Fruit fly (Drosophila melanogaster) whole organism, embryonic: Measurements from ENCODE around the gene CG15894.

Source experiments
- Atf6 ChIP-seq: fragments of 200-800 bp; sonication (Bioruptor generic); IDR thresholded peaks from 2 replicates; pipeline ENCODE4 v1.3.6; 2022; ENCODE audit warnings: missing biosample characterization, missing genetic modification characterization
- Awh ChIP-seq: fragments of 200-800 bp; sonication (Bioruptor generic); IDR thresholded peaks from 2 replicates; pipeline ENCODE4, ENCODE4 v1.3.6; 2022; ENCODE audit warnings: missing biosample characterization, missing genetic modification characterization
- B-H2 ChIP-seq: fragments of 200-800 bp; sonication (Bioruptor generic); optimal IDR thresholded peaks from 2 replicates; lab custom pipeline; 2018; ENCODE audit warnings: missing biosample characterization, mild to moderate bottlenecking, missing genetic modification characterization
- Bgb ChIP-seq: fragments of 200-800 bp; sonication (Bioruptor generic); IDR thresholded peaks from 2 replicates; pipeline ENCODE4 v1.3.6; 2022; ENCODE audit warnings: missing biosample characterization, missing genetic modification characterization; ENCODE audit not compliant: partially characterized antibody
- CG10209 ChIP-seq: fragments of 200-800 bp; sonication (Bioruptor generic); optimal IDR thresholded peaks from 3 replicates; lab custom pipeline; 2017; ENCODE audit warnings: missing biosample characterization, mild to moderate bottlenecking, missing genetic modification characterization, missing genetic modification reagents
- CG10431 ChIP-seq: fragments of 200-800 bp; sonication (Bioruptor generic); optimal IDR thresholded peaks from 3 replicates; lab custom pipeline; 2018; ENCODE audit warnings: missing biosample characterization, mild to moderate bottlenecking, missing genetic modification characterization
- CG11695 ChIP-seq: fragments of 200-800 bp; sonication (Bioruptor generic); IDR thresholded peaks from 3 replicates; pipeline ENCODE4 v1.3.6; 2022; ENCODE audit warnings: missing biosample characterization, missing genetic modification characterization
- CG12104 ChIP-seq: fragments of 200-800 bp; sonication (Bioruptor generic); optimal IDR thresholded peaks from 3 replicates; lab custom pipeline; 2016; ENCODE audit warnings: missing biosample characterization, missing genetic modification characterization
- CG14667 ChIP-seq: fragments of 200-800 bp; sonication (Bioruptor generic); IDR thresholded peaks from 2 replicates; pipeline ENCODE4 v1.3.6; 2022; ENCODE audit warnings: missing biosample characterization, missing genetic modification characterization
- CG15514 ChIP-seq: fragments of 200-800 bp; sonication (Bioruptor generic); optimal IDR thresholded peaks from 3 replicates; lab custom pipeline; 2017; ENCODE audit warnings: missing biosample characterization, missing genetic modification characterization, mild to moderate bottlenecking, moderate library complexity, missing genetic modification reagents
- CG16863 ChIP-seq: fragments of 200-800 bp; sonication (Bioruptor generic); optimal IDR thresholded peaks from 3 replicates; lab custom pipeline; 2016; ENCODE audit warnings: missing biosample characterization, missing genetic modification characterization
- CG17361 ChIP-seq: fragments of 200-800 bp; sonication (Bioruptor generic); IDR thresholded peaks from 3 replicates; pipeline ENCODE4 v1.3.6; 2022; ENCODE audit warnings: missing biosample characterization, missing genetic modification characterization
- CG31441 ChIP-seq: fragments of 200-800 bp; sonication (Bioruptor generic); IDR thresholded peaks from 2 replicates; pipeline ENCODE4 v1.3.6; 2022; ENCODE audit warnings: missing biosample characterization, missing genetic modification characterization
- CG34376 ChIP-seq: fragments of 200-800 bp; sonication (Bioruptor generic); optimal IDR thresholded peaks from 2 replicates; lab custom pipeline; 2018; ENCODE audit warnings: missing biosample characterization, mild to moderate bottlenecking, missing genetic modification characterization
- CG3838 ChIP-seq: fragments of 200-800 bp; sonication (Bioruptor generic); optimal IDR thresholded peaks from 3 replicates; lab custom pipeline; 2016; ENCODE audit warnings: missing biosample characterization, missing genetic modification characterization
- CG42726 ChIP-seq: fragments of 200-800 bp; sonication (Bioruptor generic); IDR thresholded peaks from 2 replicates; pipeline ENCODE4 v1.3.6; 2022; ENCODE audit warnings: missing biosample characterization, missing genetic modification characterization; ENCODE audit not compliant: partially characterized antibody
- CG43689 ChIP-seq: fragments of 200-800 bp; sonication (Bioruptor generic); IDR thresholded peaks from 2 replicates; pipeline ENCODE4 v1.3.6; 2022; ENCODE audit warnings: missing biosample characterization, missing genetic modification characterization
- CG4404 ChIP-seq: fragments of 200-800 bp; sonication (Bioruptor generic); IDR thresholded peaks from 2 replicates; pipeline ENCODE4 v1.3.6; 2022; ENCODE audit warnings: missing biosample characterization, missing genetic modification characterization
- CG4617 ChIP-seq: fragments of 200-800 bp; sonication (Bioruptor generic); optimal IDR thresholded peaks from 3 replicates; lab custom pipeline; 2016; ENCODE audit warnings: missing biosample characterization, missing genetic modification characterization, borderline replicate concordance
- CG4730 ChIP-seq: fragments of 200-800 bp; sonication (Bioruptor generic); IDR thresholded peaks from 2 replicates; pipeline ENCODE4 v1.3.6; 2022; ENCODE audit warnings: missing biosample characterization, missing genetic modification characterization
- CG5245 ChIP-seq: fragments of 200-800 bp; sonication (Bioruptor generic); optimal IDR thresholded peaks from 3 replicates; lab custom pipeline; 2016; ENCODE audit warnings: missing biosample characterization, missing genetic modification characterization
- CG5953 ChIP-seq: fragments of 200-800 bp; sonication (Bioruptor generic); IDR thresholded peaks from 2 replicates; pipeline ENCODE4 v1.3.6; 2022; ENCODE audit warnings: missing biosample characterization, missing genetic modification characterization
- CG8944 ChIP-seq: fragments of 200-800 bp; sonication (Bioruptor generic); optimal IDR thresholded peaks from 3 replicates; lab custom pipeline; 2016; ENCODE audit warnings: missing biosample characterization, missing genetic modification characterization
- CG9437 ChIP-seq: fragments of 200-800 bp; sonication (Bioruptor generic); optimal IDR thresholded peaks from 2 replicates; lab custom pipeline; 2018; ENCODE audit warnings: missing biosample characterization, mild to moderate bottlenecking, missing genetic modification characterization
- Deaf1 ChIP-seq: fragments of 200-800 bp; optimal IDR thresholded peaks from 3 replicates; lab custom pipeline; 2019; ENCODE audit warnings: missing biosample characterization, mild to moderate bottlenecking, missing genetic modification characterization, moderate library complexity
- Dek ChIP-seq: fragments of 200-800 bp; sonication (Bioruptor generic); optimal IDR thresholded peaks from 3 replicates; lab custom pipeline; 2019; ENCODE audit warnings: missing biosample characterization, mild to moderate bottlenecking, missing genetic modification characterization, moderate library complexity
- Fer3 ChIP-seq: fragments of 200-800 bp; sonication (Bioruptor generic); optimal IDR thresholded peaks from 2 replicates; lab custom pipeline; 2018; ENCODE audit warnings: missing biosample characterization, mild to moderate bottlenecking, missing genetic modification characterization, moderate library complexity
- GATAe ChIP-seq: fragments of 200-800 bp; sonication (Bioruptor generic); conservative IDR thresholded peaks from 2 replicates; pipeline ENCODE4 v1.3.6; 2022; ENCODE audit warnings: missing biosample characterization, missing genetic modification characterization
- HHEX ChIP-seq: fragments of 200-800 bp; sonication (Bioruptor generic); optimal IDR thresholded peaks from 3 replicates; lab custom pipeline; 2017; ENCODE audit warnings: missing biosample characterization, mild to moderate bottlenecking, missing genetic modification characterization, missing genetic modification reagents
- HLHmδ ChIP-seq: fragments of 200-800 bp; sonication (Bioruptor generic); optimal IDR thresholded peaks from 2 replicates; lab custom pipeline; 2018; ENCODE audit warnings: missing biosample characterization, mild to moderate bottlenecking, missing genetic modification characterization, moderate library complexity
- Hr51 ChIP-seq, 2 experiments: fragments of 200-800 bp; sonication (Bioruptor generic); optimal IDR thresholded peaks; 2 replicates in 1 of 2; 3 replicates in 1 of 2; lab custom pipeline; 2016 to 2018; ENCODE audit warnings: missing biosample characterization in 2 of 2, missing genetic modification characterization in 2 of 2, mild to moderate bottlenecking in 1 of 2, moderate library complexity in 1 of 2
- Jarid2 ChIP-seq: fragments of 200-800 bp; sonication (Bioruptor generic); optimal IDR thresholded peaks from 3 replicates; lab custom pipeline; 2017; ENCODE audit warnings: mild to moderate bottlenecking, missing biosample characterization, missing genetic modification reagents, missing genetic modification characterization
- MESR4 ChIP-seq: fragments of 200-800 bp; sonication (Bioruptor generic); optimal IDR thresholded peaks from 2 replicates; lab custom pipeline; 2018; ENCODE audit warnings: missing biosample characterization, mild to moderate bottlenecking, missing genetic modification characterization, moderate library complexity
- MTF-1 ChIP-seq: fragments of 200-800 bp; sonication (Bioruptor generic); optimal IDR thresholded peaks from 2 replicates; lab custom pipeline; 2018; ENCODE audit warnings: missing biosample characterization, mild to moderate bottlenecking, missing genetic modification characterization, borderline replicate concordance
- Meics ChIP-seq: fragments of 200-800 bp; sonication (Bioruptor generic); optimal IDR thresholded peaks from 2 replicates; lab custom pipeline; 2017; ENCODE audit warnings: missing biosample characterization, mild to moderate bottlenecking, missing genetic modification characterization
- Nf-YB ChIP-seq: fragments of 200-800 bp; sonication (Bioruptor generic); optimal IDR thresholded peaks from 3 replicates; lab custom pipeline; 2019; ENCODE audit warnings: missing biosample characterization, mild to moderate bottlenecking, missing genetic modification characterization, moderate library complexity
- Nf-YC ChIP-seq: fragments of 200-800 bp; optimal IDR thresholded peaks from 3 replicates; lab custom pipeline; 2019; ENCODE audit warnings: missing biosample characterization, mild to moderate bottlenecking, missing genetic modification characterization, moderate library complexity
- Optix ChIP-seq: fragments of 200-800 bp; sonication (Bioruptor generic); IDR thresholded peaks from 3 replicates; pipeline ENCODE4 v1.3.6; 2022; ENCODE audit warnings: missing biosample characterization, missing genetic modification characterization
- PHDP ChIP-seq: fragments of 200-800 bp; sonication (Bioruptor generic); optimal IDR thresholded peaks from 3 replicates; lab custom pipeline; 2018; ENCODE audit warnings: missing biosample characterization, mild to moderate bottlenecking, missing genetic modification characterization, moderate library complexity
- Poxn ChIP-seq: fragments of 200-800 bp; sonication (Bioruptor generic); IDR thresholded peaks from 2 replicates; pipeline ENCODE4 v1.3.6; 2022; ENCODE audit warnings: missing biosample characterization, missing genetic modification characterization
- Stat92E ChIP-seq, 3 experiments: fragments of >200 bp in 2 of 3; fragments of 200-800 bp in 1 of 3; sonication (Bioruptor generic) in 1 of 3; optimal IDR thresholded peaks; 2 replicates each; lab custom pipeline; 2017 to 2019; ENCODE audit warnings: missing biosample characterization in 3 of 3, missing genetic modification characterization in 3 of 3, mild to moderate bottlenecking in 1 of 3, moderate library complexity in 1 of 3
- cad ChIP-seq: fragments of >200 bp; optimal IDR thresholded peaks from 2 replicates; lab custom pipeline; 2017; ENCODE audit warnings: missing biosample characterization, missing genetic modification characterization
- crp ChIP-seq, 2 experiments: fragments of 200-800 bp; sonication (Bioruptor generic); optimal IDR thresholded peaks; 2 replicates in 1 of 2; 3 replicates in 1 of 2; lab custom pipeline; 2017; ENCODE audit warnings: missing biosample characterization in 2 of 2, missing genetic modification characterization in 2 of 2, mild to moderate bottlenecking in 1 of 2, moderate library complexity in 1 of 2
- inv ChIP-seq: fragments of 200-800 bp; sonication (Bioruptor generic); IDR thresholded peaks from 2 replicates; pipeline ENCODE4 v1.3.6; 2022; ENCODE audit warnings: missing biosample characterization, missing genetic modification characterization; ENCODE audit not compliant: partially characterized antibody
- lbe ChIP-seq: fragments of 200-800 bp; sonication (Bioruptor generic); optimal IDR thresholded peaks from 2 replicates; lab custom pipeline; 2016; ENCODE audit warnings: missing biosample characterization, mild to moderate bottlenecking, missing genetic modification characterization
- lilli ChIP-seq: fragments of 200-800 bp; sonication (Bioruptor generic); optimal IDR thresholded peaks from 3 replicates; lab custom pipeline; 2016; ENCODE audit warnings: missing biosample characterization, missing genetic modification characterization
- stwl ChIP-seq: fragments of 200-800 bp; sonication (Bioruptor generic); optimal IDR thresholded peaks from 3 replicates; lab custom pipeline; 2018; ENCODE audit warnings: missing biosample characterization, mild to moderate bottlenecking, missing genetic modification characterization, moderate library complexity
- sug ChIP-seq: fragments of 200-800 bp; optimal IDR thresholded peaks from 2 replicates; lab custom pipeline; 2019; ENCODE audit warnings: missing biosample characterization, mild to moderate bottlenecking, missing genetic modification characterization, moderate library complexity
- tio ChIP-seq: fragments of 200-800 bp; sonication (Bioruptor generic); optimal IDR thresholded peaks from 2 replicates; lab custom pipeline; 2017; ENCODE audit warnings: missing biosample characterization, missing genetic modification characterization, inconsistent platforms

Gene CG15894

DNA sequence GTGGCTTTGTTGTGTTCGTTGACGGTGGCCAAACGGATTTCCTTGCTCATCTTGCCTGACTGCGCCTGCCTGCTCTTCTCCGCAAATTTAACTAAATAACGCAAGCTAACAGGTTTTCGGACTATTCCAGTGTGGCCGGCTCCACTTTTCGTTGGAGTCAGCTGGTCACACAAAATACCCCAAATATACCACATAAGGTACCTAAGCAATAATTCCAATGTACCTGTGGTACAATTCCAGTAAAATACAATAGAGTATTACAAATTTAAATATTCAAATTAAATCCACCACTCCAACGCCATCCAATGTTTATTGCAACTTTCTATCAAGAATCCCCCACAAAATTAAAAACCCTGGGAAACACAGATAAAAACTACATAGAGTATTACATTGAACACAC lies 32.4 kb upstream of the CG15894 start, which contains the start of gene CG3566 (continued):
- TF ChIP-seq CG16863 (GFP tag; lab: Kevin White, UChicago), result no peak
- no peak for TF ChIP-seq CG10431
- no peak for TF ChIP-seq Poxn
- no peak for TF ChIP-seq GATAe (GFP tag; lab: Robert Waterston, UW)
- TF ChIP-seq CG31441, result no peak
- peak in 1 of 2 experiments; percentile 40 for TF ChIP-seq crp (GFP tag; optimal IDR thresholded peaks at IDR 0.05; lab: Kevin White, UChicago)
- no peak for TF ChIP-seq Nf-YC
- no peak for TF ChIP-seq CG17361 (GFP tag; lab: Robert Waterston, UW)
- TF ChIP-seq CG11695, result no peak
- peak; percentile 11 for TF ChIP-seq lbe (GFP tag; lab: Kevin White, UChicago)
- TF ChIP-seq CG14667 (GFP tag; lab: Robert Waterston, UW), result no peak
- peak; percentile 5 for TF ChIP-seq CG4617 (GFP tag; lab: Kevin White, UChicago)
- no peak for TF ChIP-seq B-H2
- TF ChIP-seq PHDP (tag; lab: Kevin White, UChicago), result no peak
- no peak for TF ChIP-seq CG5245 (GFP tag; lab: Kevin White, UChicago)
- TF ChIP-seq HLHmδ, result no peak
- TF ChIP-seq tio (GFP tag; lab: Kevin White, UChicago), result no peak
- TF ChIP-seq lilli (GFP tag; lab: Kevin White, UChicago), result peak; percentile 43
- TF ChIP-seq inv (GFP tag; lab: Robert Waterston, UW), result no peak
- no peak for TF ChIP-seq CG8944 (GFP tag; lab: Kevin White, UChicago)
- no peak for TF ChIP-seq CG43689 (GFP tag; lab: Robert Waterston, UW)
- TF ChIP-seq Hr51 (GFP tag; optimal IDR thresholded peaks at IDR 0.05; lab: Kevin White, UChicago), result no peak
- TF ChIP-seq HHEX (GFP tag; lab: Kevin White, UChicago), result no peak
- no peak for TF ChIP-seq Bgb (GFP tag; lab: Robert Waterston, UW)
- TF ChIP-seq sug (tag; lab: Kevin White, UChicago), result no peak
- peak; percentile 17 for TF ChIP-seq CG15514 (GFP tag; lab: Kevin White, UChicago)
- TF ChIP-seq MTF-1, result no peak

DNA sequence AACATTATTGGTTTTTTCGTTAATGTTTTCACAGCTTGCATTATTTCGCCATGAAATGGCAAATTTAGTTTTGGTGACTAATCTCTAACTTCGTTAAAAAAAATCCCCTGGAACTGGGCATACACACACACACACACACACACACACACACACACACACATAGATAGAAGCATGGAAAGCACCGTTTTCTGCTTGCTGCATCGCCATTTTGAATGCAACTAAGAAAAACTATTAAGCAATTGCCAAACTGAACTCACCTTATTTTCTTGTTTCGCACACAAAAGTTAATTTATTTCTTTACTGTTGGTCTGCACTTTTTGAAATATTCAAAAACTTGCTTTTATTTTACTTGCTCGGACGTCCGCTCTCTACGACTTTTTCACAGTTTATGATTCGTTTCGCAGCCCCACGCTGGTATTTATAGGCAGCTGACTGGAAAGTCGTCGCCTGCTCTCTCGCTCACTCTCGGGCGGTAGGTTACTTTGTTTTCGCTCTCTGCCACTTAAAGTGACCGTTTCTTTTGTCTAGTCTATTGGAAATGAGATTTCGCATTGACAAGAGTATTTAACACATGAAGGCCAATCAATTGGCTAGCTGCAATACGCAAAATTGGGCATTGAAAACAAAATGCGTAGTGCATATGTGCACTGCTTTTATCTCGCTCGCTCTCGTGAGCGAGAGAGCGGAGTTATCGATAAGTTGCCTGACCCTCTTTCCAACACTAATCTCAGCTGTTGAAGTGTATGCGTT lies 30.0 kb upstream of the CG15894 start:
- TF ChIP-seq Stat92E (GFP tag; optimal IDR thresholded peaks at IDR 0.05; lab: Kevin White, UChicago), result peak in 1 of 3 experiments; percentile 57
- peak; percentile 11 for TF ChIP-seq Dek (tag; lab: Kevin White, UChicago)
- peak; percentile 96 for TF ChIP-seq MESR4
- peak; percentile 36 for TF ChIP-seq stwl (tag; lab: Kevin White, UChicago)
- TF ChIP-seq CG34376 (GFP tag; lab: Kevin White, UChicago), result peak; percentile 55
- peak; percentile 79 for TF ChIP-seq Jarid2 (GFP tag; lab: Kevin White, UChicago)
- no peak for TF ChIP-seq CG4404 (GFP tag; lab: Robert Waterston, UW)
- no peak for TF ChIP-seq CG12104 (GFP tag; lab: Kevin White, UChicago)
- TF ChIP-seq CG4730, result no peak
- peak; percentile 21 for TF ChIP-seq CG10209 (GFP tag; lab: Kevin White, UChicago)
- peak; percentile 18 for TF ChIP-seq CG9437
- 0 out of 2 replicates have a peak, but pooled peaks have one; percentile 29 for TF ChIP-seq Atf6
- TF ChIP-seq cad (GFP tag; lab: Kevin White, UChicago), result peak; percentile 27
- TF ChIP-seq Meics (GFP tag; lab: Kevin White, UChicago), result peak; percentile 32
- TF ChIP-seq Awh (GFP tag; lab: Robert Waterston, UW), result 0 out of 2 replicates have a peak, but pooled peaks have one; percentile 10
- peak; percentile 41 for TF ChIP-seq Nf-YB (GFP tag; lab: Kevin White, UChicago)
- peak; percentile 49 for TF ChIP-seq CG42726 (GFP tag; lab: Robert Waterston, UW)
- TF ChIP-seq Optix (GFP tag; lab: Robert Waterston, UW), result no peak
- TF ChIP-seq Deaf1 (tag; lab: Kevin White, UChicago), result peak; percentile 58
- TF ChIP-seq CG3838 (GFP tag; lab: Kevin White, UChicago), result no peak
- TF ChIP-seq Fer3, result peak; percentile 9
- TF ChIP-seq CG5953 (GFP tag; lab: Robert Waterston, UW), result no peak
